Worm (Caenorhabditis elegans) whole organism, L4/young adult: Measurements from ENCODE around the gene B0361.14.

Source experiments
- W03F9.2 ChIP-seq: fragments of 150-350 bp; optimal IDR thresholded peaks from 2 replicates; lab custom pipeline; 2014; ENCODE audit warnings: missing biosample characterization, missing genetic modification characterization
- dao-5 ChIP-seq: sonication (generic microtip); optimal IDR thresholded peaks from 2 replicates; lab custom pipeline; 2016; ENCODE audit warnings: missing genotype, missing genetic modification characterization, moderate library complexity, missing compliant biosample characterization
- him-1 ChIP-seq: sonication (generic microtip); optimal IDR thresholded peaks from 2 replicates; lab custom pipeline; 2016; ENCODE audit warnings: missing genotype, missing genetic modification reagents, missing genetic modification characterization, missing compliant biosample characterization

Gene B0361.14

DNA sequence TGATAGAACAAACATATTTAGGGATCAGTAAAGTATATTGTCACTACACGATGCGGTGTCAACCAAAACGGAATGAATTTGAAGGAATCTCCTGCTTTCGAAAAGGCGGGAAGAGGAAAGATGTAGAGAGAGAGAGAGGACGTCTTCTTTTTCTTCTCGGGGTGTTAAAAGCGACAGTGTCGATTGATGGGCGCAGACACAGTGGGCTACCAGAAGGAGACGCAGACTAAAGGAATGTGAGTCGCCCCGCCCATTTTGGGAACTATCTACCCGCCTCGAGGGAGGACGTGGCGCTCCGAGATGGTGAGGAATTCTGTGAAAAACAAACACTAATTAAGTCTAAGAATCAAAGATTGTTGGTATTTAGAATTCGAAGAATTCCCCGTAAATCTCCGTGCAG is at the start of gene B0361.14, which contains the start of gene B0361.9:
TSS of gene B0361.14 (minus strand) at position 66 of the 400 bp plus-strand sequence.
TSS of gene B0361.9 (minus strand) at position 166 of the 400 bp plus-strand sequence.
- no peak for TF ChIP-seq dao-5 (tag; lab: Kevin White, UChicago)
- TF ChIP-seq W03F9.2 (tag; lab: Kevin White, UChicago): no peak
- no peak for TF ChIP-seq him-1 (tag; lab: Kevin White, UChicago)

DNA sequence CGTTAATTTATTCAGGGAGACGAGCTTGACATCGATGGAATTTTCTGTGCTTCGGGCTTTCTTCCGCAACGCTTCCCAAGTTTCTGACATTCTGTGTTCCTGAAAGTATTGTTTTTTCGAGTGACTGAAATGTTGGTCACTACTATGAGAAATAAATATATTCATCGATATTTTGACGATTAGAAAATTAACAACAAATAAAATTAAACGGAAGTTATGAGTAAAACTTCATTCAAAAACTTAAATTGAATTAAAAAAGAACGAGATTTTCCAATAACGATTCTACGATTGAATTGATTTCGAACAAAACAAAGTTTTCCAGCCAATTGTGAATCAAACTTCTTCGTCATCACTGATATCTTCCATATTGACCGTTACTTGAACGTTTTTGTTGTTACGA is 49.7 kb upstream of the B0361.14 start, which contains the start of gene gos-28:
TSS of gene gos-28 (minus strand) at position 101 of the 400 bp plus-strand sequence.
- no peak for TF ChIP-seq W03F9.2 (tag; lab: Kevin White, UChicago)
- TF ChIP-seq dao-5 (tag; lab: Kevin White, UChicago): no peak
- no peak for TF ChIP-seq him-1 (tag; lab: Kevin White, UChicago)

DNA sequence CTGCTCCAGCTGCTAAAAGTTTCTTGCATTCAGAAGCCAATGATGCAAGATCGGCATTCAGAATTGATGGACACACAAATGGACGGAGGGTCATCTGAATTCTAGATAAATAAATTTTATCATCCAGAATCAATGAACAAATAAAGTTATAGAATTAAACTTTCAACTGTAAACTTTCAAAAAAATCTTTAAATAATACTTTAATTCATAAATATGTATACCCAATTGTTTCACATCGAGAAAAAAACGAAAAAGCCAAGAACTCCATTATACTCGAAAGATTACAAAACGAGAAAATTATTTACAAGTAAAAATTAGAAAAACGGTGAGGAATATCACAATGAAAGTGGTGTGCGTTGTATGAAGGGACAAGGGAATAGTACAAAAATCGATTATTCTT is 47.7 kb upstream of the B0361.14 start, which contains the start of gene F08F8.7:
TSS of gene F08F8.7 (minus strand) at position 101 of the 400 bp plus-strand sequence.
- TF ChIP-seq him-1 (tag; lab: Kevin White, UChicago) (no peak), dao-5 (tag; lab: Kevin White, UChicago) (no peak), W03F9.2 (tag; lab: Kevin White, UChicago) (no peak)

DNA sequence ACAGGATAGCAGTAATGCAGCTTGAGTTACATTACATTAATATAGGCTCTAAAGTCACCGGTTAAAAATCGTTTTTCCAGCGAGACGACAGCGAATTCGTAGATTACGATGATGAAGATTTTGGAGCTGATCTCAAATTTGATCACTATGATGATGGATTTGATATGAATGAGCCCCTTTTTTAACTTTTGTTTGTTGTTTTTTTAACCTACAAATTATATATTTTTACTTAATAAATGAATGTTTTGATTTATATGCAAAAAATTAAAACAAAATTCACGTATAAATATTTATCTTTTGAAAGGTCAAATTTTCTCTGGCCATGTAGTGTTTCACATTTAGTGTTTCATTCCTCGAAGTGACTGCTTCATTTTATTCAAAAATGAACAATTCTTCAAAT is 44.1 kb upstream of the B0361.14 start, which contains the start of gene F08F8.6:
TSS of gene F08F8.6 (plus strand) at position 301 of the 400 bp plus-strand sequence.
- TF ChIP-seq W03F9.2 (tag; lab: Kevin White, UChicago) (no peak), him-1 (tag; lab: Kevin White, UChicago) (no peak), dao-5 (tag; lab: Kevin White, UChicago) (no peak)

DNA sequence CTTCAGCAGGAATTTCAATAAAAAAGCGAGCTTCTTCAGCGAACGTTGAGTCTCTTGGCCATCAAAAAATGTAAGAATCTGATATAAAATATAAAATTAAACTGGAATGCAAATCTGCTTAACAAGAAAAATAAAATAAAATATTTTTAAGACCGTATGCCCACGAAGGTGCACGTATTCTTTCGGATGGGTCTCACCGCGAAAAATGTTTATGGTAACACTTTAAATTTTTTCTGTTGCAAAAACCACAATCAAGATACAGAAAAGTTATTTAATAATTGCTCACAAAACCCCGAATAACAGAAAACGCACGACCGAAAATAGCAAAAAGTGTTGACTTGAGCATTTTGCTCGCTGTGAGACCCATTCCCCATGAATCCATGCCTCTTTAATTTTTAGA is 39.8 kb upstream of the B0361.14 start:
- no peak for TF ChIP-seq W03F9.2 (tag; lab: Kevin White, UChicago)
- no peak for TF ChIP-seq him-1 (tag; lab: Kevin White, UChicago)
- no peak for TF ChIP-seq dao-5 (tag; lab: Kevin White, UChicago)

DNA sequence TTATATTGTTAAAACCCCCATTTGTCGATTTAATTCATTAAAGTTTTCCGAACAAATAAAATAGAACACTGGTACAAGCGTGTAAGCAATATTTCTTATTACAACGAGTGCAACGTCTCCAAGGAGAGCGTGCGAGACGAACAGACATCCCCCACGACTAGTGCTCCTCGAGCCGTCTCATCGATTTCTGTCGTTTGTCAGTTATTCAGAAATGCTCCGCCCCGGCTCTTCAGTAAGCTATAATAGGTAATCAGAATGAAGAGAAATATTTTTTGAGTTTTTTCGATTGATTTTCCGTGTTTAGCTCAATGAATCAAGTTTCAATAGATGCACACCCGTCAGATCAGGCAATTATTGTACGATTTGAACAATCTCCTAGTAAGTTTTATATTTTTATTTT is 39.4 kb upstream of the B0361.14 start, which contains the start of gene kap-1:
TSS of gene kap-1 (plus strand) at position 143 of the 400 bp plus-strand sequence.
- TF ChIP-seq W03F9.2 (tag; lab: Kevin White, UChicago): no peak
- TF ChIP-seq him-1 (tag; lab: Kevin White, UChicago): no peak
- no peak for TF ChIP-seq dao-5 (tag; lab: Kevin White, UChicago)

DNA sequence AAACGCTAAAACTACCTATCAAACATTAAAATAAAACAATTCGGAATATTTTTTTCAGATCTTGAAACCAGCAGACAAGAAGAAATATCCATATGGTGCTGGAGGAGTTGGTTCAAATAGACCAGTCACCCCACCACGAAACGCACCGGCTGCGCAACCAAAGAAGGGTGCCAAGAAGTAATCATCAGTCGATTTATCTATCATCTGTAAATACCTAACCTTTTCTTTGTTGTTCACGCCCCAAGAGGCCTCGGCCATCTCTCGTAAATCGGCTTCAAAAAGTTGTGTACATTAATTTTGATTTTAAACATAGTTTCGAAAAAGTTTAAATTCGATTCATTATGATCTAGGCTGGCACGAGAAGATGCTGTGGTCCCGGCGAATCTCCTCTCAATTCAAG is 38.7 kb upstream of the B0361.14 start:
- TF ChIP-seq W03F9.2 (tag; lab: Kevin White, UChicago) (no peak), him-1 (tag; lab: Kevin White, UChicago) (no peak)

DNA sequence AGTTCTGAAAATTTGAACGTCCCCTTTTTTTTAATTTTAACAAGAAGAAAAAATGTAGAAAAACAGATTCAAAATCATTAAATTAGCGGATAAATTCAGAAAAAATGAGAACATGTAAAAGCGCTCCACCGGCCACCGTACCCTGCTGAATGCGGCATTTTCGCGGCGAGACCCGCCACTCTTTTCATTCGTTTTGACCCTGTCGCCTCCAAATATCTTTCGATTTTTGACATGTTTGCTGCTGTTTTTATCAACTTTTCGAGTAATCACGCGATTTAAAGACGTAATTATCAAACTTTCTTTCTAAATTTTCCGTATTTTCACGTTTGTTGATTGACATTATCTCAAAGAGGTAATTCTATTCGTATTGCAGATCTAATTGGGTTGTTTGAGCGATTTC is 36.9 kb upstream of the B0361.14 start, which contains the start of gene gsp-2:
TSS of gene gsp-2 (plus strand) at position 374 of the 400 bp plus-strand sequence.
- no peak for TF ChIP-seq him-1 (tag; lab: Kevin White, UChicago)
- no peak for TF ChIP-seq dao-5 (tag; lab: Kevin White, UChicago)
- TF ChIP-seq W03F9.2 (tag; lab: Kevin White, UChicago): peak; percentile 85

DNA sequence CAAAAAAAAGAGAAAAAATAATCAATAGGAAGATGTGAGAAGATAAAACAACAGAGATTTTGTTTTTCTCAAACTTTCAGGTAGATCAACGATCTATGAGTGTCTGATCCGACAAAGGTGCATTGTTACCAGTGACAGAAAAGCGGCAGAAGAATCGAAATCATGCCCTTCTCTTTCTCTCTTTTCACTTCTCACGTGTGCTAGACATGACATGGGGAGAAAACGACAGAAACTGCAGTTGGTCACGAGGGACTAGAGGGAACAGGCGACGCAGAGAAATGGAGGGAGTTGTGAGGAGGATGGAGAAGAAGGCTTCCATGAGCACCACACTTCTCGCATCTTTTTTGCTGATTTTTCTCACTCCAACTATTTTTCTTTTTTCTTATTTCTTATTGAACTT is 35.9 kb upstream of the B0361.14 start, which contains the start of gene F56C9.10:
TSS of gene F56C9.10 (minus strand) at position 97 of the 400 bp plus-strand sequence.
- TF ChIP-seq dao-5 (tag; lab: Kevin White, UChicago) (no peak), W03F9.2 (tag; lab: Kevin White, UChicago) (peak; percentile 85), him-1 (tag; lab: Kevin White, UChicago) (no peak)

DNA sequence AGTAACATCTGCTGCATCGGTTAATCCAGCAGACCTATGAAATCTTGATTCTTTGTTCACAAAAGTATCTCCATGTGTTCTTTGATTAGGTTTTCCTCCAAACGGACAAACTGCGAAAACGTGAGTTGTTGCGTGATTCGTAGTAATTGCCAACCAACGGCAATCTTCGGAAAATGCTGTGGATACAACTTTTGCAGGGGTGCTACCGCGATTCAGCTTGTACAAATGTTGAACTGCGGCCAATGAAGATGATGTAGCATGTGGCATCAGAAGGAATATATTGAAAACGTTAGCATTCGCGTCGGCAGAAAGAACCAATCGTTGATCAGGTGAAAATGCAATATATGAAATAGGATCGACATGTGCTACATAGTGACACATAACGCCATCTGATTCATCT is 32.3 kb upstream of the B0361.14 start:
- TF ChIP-seq dao-5 (tag; lab: Kevin White, UChicago): no peak
- TF ChIP-seq W03F9.2 (tag; lab: Kevin White, UChicago): no peak
- no peak for TF ChIP-seq him-1 (tag; lab: Kevin White, UChicago)

DNA sequence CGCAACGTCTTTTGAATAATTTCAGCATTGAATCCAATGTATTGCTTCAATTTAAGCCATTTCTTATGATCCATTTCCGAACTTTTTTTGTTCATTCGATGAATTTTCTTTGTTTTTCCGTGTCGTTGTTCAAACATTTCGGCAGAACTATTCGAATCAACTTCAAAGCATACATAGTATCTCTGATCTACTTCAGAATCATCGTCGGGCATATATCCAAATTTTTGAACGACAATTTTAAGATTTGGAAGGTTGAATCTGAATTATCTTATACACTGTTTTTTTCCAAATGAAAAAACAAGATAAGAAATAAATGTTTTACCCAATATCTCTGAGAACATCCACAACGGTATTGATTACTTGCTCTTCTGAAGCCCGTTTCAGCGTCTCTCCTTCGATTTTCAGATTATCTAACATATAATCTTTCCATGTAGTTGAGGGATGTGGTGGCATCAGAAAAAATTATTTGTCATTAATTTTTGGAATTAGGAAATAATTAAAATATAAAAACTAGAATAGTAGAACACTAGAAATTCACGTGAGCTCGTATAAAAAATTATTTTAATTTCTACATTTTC is 29.9 kb upstream of the B0361.14 start, which contains the start of gene lab-2:
TSS of gene lab-2 (minus strand) at position 453 of the 578 bp plus-strand sequence.
- TF ChIP-seq dao-5 (tag; lab: Kevin White, UChicago) (no peak), him-1 (tag; lab: Kevin White, UChicago) (no peak), W03F9.2 (tag; lab: Kevin White, UChicago) (no peak)

DNA sequence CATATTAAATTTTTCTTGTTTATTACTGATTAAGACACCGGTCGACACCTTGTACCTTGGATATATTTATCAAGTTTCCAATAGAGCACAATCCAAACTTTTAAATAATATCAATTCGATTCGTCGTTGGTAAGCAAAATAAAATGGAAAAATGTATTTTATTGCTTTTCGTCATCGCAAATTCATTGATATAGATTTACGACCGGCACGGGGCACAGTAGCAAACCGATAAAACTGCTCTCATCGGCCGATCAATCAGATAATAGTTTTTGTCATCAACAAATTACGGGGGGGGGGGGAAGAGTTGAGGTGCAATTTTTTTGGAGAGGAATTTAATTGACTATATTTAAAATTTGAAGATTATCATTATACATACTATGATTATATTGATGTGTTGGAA is 24.0 kb upstream of the B0361.14 start:
- TF ChIP-seq him-1 (tag; lab: Kevin White, UChicago) (no peak), dao-5 (tag; lab: Kevin White, UChicago) (no peak), W03F9.2 (tag; lab: Kevin White, UChicago) (no peak)

DNA sequence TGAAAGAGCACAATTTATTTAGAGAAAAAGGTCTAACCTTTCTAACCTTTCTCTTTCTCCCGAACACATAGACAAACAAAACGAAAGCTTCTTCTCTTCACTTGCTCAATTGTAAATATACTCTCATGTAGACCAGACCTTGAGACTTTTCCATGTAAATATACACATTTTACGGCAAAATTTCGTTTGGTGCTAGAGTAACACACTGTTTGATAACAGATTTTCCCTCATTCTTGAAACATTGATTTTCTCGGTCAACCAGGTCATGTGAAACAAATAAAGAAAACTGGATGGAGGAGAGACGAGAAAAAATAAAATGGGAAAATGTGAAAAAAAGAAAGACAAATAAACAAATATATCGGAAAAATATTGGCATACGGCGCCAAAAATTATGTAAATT is 22.7 kb upstream of the B0361.14 start:
- no peak for TF ChIP-seq him-1 (tag; lab: Kevin White, UChicago)
- no peak for TF ChIP-seq W03F9.2 (tag; lab: Kevin White, UChicago)

DNA sequence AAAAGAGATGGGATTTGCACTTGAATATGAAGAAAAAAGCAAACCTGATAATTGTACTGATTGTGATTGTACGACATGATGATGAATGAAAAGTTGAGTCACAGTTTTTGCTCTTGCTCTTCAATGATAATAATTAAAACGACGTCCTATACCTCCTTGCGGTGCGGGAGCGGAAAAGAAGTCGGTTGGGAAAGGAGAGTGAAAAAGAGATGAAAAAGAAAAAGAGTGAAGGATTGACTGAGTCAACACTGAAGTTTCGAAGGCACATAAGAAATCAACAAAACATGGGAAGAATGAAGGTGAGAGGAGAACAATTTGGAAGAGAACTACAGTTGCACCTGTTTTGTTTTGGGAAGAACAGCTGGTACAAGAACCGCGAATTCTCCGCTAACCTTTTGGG is 20.1 kb upstream of the B0361.14 start, which contains the start of gene F56C9.8:
TSS of gene F56C9.8 (minus strand) at position 120 of the 400 bp plus-strand sequence.
- TF ChIP-seq W03F9.2 (tag; lab: Kevin White, UChicago): no peak
